Worm (Caenorhabditis elegans) whole organism, mixed stage, embryonic: ENCODE results near the gene F22F4.9.

Experiments used
- bed-3 ChIP-seq: fragments of 200-800 bp; sonication (Bioruptor generic); optimal IDR thresholded peaks from 3 replicates; lab custom pipeline; 2018; ENCODE audit warnings: mild to moderate bottlenecking, missing genetic modification characterization, moderate library complexity, missing compliant biosample characterization
- elt-3 ChIP-seq: fragments of 150-350 bp; optimal IDR thresholded peaks from 2 replicates; lab custom pipeline; 2014; ENCODE audit warnings: missing biosample characterization, missing genetic modification characterization
- ham-2 ChIP-seq: fragments of 200-800 bp; sonication (Bioruptor generic); optimal IDR thresholded peaks from 2 replicates; lab custom pipeline; 2018; ENCODE audit warnings: mild to moderate bottlenecking, missing genetic modification characterization, missing compliant biosample characterization
- lin-13 ChIP-seq: fragments of 150-350 bp; optimal IDR thresholded peaks from 2 replicates; lab custom pipeline; 2014; ENCODE audit warnings: missing biosample characterization, missing genetic modification characterization
- mab-5 ChIP-seq: fragments of 150-350 bp; optimal IDR thresholded peaks from 2 replicates; lab custom pipeline; 2014; ENCODE audit warnings: missing biosample characterization, missing genetic modification characterization
- mls-2 ChIP-seq: sonication (generic microtip); optimal IDR thresholded peaks from 2 replicates; lab custom pipeline; 2016; ENCODE audit warnings: mild to moderate bottlenecking, missing genetic modification characterization, moderate library complexity, missing compliant biosample characterization
- nhr-237 ChIP-seq: fragments of 150-350 bp; optimal IDR thresholded peaks from 2 replicates; lab custom pipeline; 2014; ENCODE audit warnings: missing biosample characterization, missing genetic modification characterization
- nhr-28 ChIP-seq: fragments of 150-350 bp; optimal IDR thresholded peaks from 2 replicates; lab custom pipeline; 2014; ENCODE audit warnings: missing biosample characterization, missing genetic modification characterization
- pha-4 ChIP-seq: fragments of 150-350 bp; optimal IDR thresholded peaks from 2 replicates; lab custom pipeline; 2018; ENCODE audit warnings: missing biosample characterization, missing genetic modification reagents, missing genetic modification characterization
- sem-2 ChIP-seq: fragments of 200-800 bp; sonication (Bioruptor generic); optimal IDR thresholded peaks from 2 replicates; lab custom pipeline; 2018; ENCODE audit warnings: mild to moderate bottlenecking, missing genetic modification characterization, missing compliant biosample characterization
- snpc-4 ChIP-seq: fragments of 150-350 bp; optimal IDR thresholded peaks from 2 replicates; lab custom pipeline; 2014; ENCODE audit warnings: missing biosample characterization, missing genetic modification characterization
- unc-62 ChIP-seq: fragments of 150-350 bp; optimal IDR thresholded peaks from 2 replicates; lab custom pipeline; 2014; ENCODE audit warnings: missing biosample characterization, missing genetic modification reagents, missing genetic modification characterization
- ztf-11 ChIP-seq: fragments of 150-350 bp; optimal IDR thresholded peaks from 2 replicates; lab custom pipeline; 2014; ENCODE audit warnings: missing biosample characterization, missing genetic modification characterization

- TF ChIP-seq nhr-28 (tag; lab: Kevin White, UChicago): no peak
- TF ChIP-seq sem-2 (GFP tag; lab: Kevin White, UChicago): no peak
- no peak for TF ChIP-seq nhr-237 (tag; lab: Kevin White, UChicago)
- TF ChIP-seq pha-4 (tag; lab: Kevin White, UChicago): no peak
- no peak for TF ChIP-seq mab-5 (tag; lab: Kevin White, UChicago)
- TF ChIP-seq unc-62 (GFP tag; lab: Kevin White, UChicago): no peak
- TF ChIP-seq lin-13 (tag; lab: Kevin White, UChicago): no peak
- no peak for TF ChIP-seq snpc-4 (tag; lab: Kevin White, UChicago)
- TF ChIP-seq elt-3: no peak
- TF ChIP-seq ztf-11: peak; percentile 67
- TF ChIP-seq mls-2 (tag; lab: Kevin White, UChicago): peak; percentile 44
- no peak for TF ChIP-seq ham-2 (GFP tag; lab: Kevin White, UChicago)
- no peak for TF ChIP-seq bed-3 (GFP tag; lab: Kevin White, UChicago)
Observed at ce11 chrX:5995613-5996206, 3.6 kb downstream of the F22F4.9 start, which contains the start of gene inx-3.
